Worm (Caenorhabditis elegans): ENCODE data around the gene ipla-1.

ce11 chrII:4543568-4543967 lies 57.6 kb downstream of the ipla-1 start, which contains the start of gene sra-34:
- TF ChIP-seq snpc-4 (tag; optimal IDR thresholded peaks at IDR 0.05) (no peak), aly-2 (tag; optimal IDR thresholded peaks at IDR 0.05) (no peak), lin-13 (GFP tag; optimal IDR thresholded peaks at IDR 0.05) (no peak), lin-1 (GFP tag; IDR thresholded peaks at IDR 0.05) (no peak), ZK337.2 (GFP tag; IDR thresholded peaks at IDR 0.05) (no peak), ceh-28 (tag; optimal IDR thresholded peaks at IDR 0.05) (no peak), jun-1 (tag; optimal IDR thresholded peaks at IDR 0.05) (no peak), tra-1 (GFP tag; IDR thresholded peaks at IDR 0.05) (no peak), ama-1 (optimal IDR thresholded peaks at IDR 0.05) (no peak), nhr-48 (tag; optimal IDR thresholded peaks at IDR 0.05) (no peak), daf-19 (GFP tag; conservative IDR thresholded peaks at IDR 0.05) (no peak), T26A8.4 (GFP tag; IDR thresholded peaks at IDR 0.05) (no peak), ceh-82 (tag; optimal IDR thresholded peaks at IDR 0.05) (no peak), egl-27 (tag; optimal IDR thresholded peaks at IDR 0.05) (no peak)
